Fruit fly (Drosophila melanogaster) whole organism, embryonic: ENCODE measurements around the gene CG13060.

Experiments
- Bgb ChIP-seq: fragments of 200-800 bp; sonication (Bioruptor generic); IDR thresholded peaks from 2 replicates; pipeline ENCODE4 v1.3.6; 2022; ENCODE audit warnings: missing biosample characterization, missing genetic modification characterization; ENCODE audit not compliant: partially characterized antibody
- Blimp-1 ChIP-seq: fragments of 200-800 bp; sonication (Bioruptor generic); optimal IDR thresholded peaks from 3 replicates; lab custom pipeline; 2018; ENCODE audit warnings: missing biosample characterization, missing genetic modification characterization, mild to moderate bottlenecking, moderate library complexity, missing genetic modification reagents
- CG11456 ChIP-seq: fragments of 200-800 bp; sonication (Bioruptor generic); IDR thresholded peaks from 3 replicates; pipeline ENCODE4 v1.3.6; 2022; ENCODE audit warnings: missing biosample characterization, missing genetic modification characterization
- CG12236 ChIP-seq: fragments of 200-800 bp; sonication (Bioruptor generic); optimal IDR thresholded peaks from 2 replicates; lab custom pipeline; 2016; ENCODE audit warnings: missing biosample characterization, missing genetic modification characterization
- CG1233 ChIP-seq: fragments of 200-800 bp; sonication (Bioruptor generic); optimal IDR thresholded peaks from 4 replicates; lab custom pipeline; 2018; ENCODE audit warnings: missing biosample characterization, mild to moderate bottlenecking, missing genetic modification characterization
- CG12744 ChIP-seq: fragments of 200-800 bp; sonication (Bioruptor generic); optimal IDR thresholded peaks from 2 replicates; lab custom pipeline; 2016; ENCODE audit warnings: missing biosample characterization, missing genetic modification characterization
- CG17829 ChIP-seq: fragments of 200-800 bp; optimal IDR thresholded peaks from 2 replicates; lab custom pipeline; 2019; ENCODE audit warnings: missing biosample characterization, mild to moderate bottlenecking, missing genetic modification characterization, moderate library complexity
- CG17912 ChIP-seq: fragments of 200-800 bp; sonication (Bioruptor generic); optimal IDR thresholded peaks from 2 replicates; lab custom pipeline; 2018; ENCODE audit warnings: missing biosample characterization, mild to moderate bottlenecking, missing genetic modification characterization
- CG3407 ChIP-seq: fragments of 200-800 bp; sonication (Bioruptor generic); optimal IDR thresholded peaks from 2 replicates; lab custom pipeline; 2018; ENCODE audit warnings: missing biosample characterization, mild to moderate bottlenecking, missing genetic modification characterization
- CG4282 ChIP-seq: fragments of 200-800 bp; sonication (Bioruptor generic); optimal IDR thresholded peaks from 2 replicates; lab custom pipeline; 2016; ENCODE audit warnings: missing biosample characterization, missing genetic modification characterization
- CG4820 ChIP-seq: fragments of 200-800 bp; sonication (Bioruptor generic); optimal IDR thresholded peaks from 3 replicates; lab custom pipeline; 2016; ENCODE audit warnings: missing biosample characterization, missing genetic modification characterization
- CG4854 ChIP-seq: fragments of 200-800 bp; sonication (Bioruptor generic); optimal IDR thresholded peaks from 2 replicates; lab custom pipeline; 2016; ENCODE audit warnings: missing biosample characterization, missing genetic modification characterization, inconsistent platforms
- CG8944 ChIP-seq: fragments of 200-800 bp; sonication (Bioruptor generic); optimal IDR thresholded peaks from 3 replicates; lab custom pipeline; 2016; ENCODE audit warnings: missing biosample characterization, missing genetic modification characterization
- Deaf1 ChIP-seq: fragments of 200-800 bp; optimal IDR thresholded peaks from 3 replicates; lab custom pipeline; 2019; ENCODE audit warnings: missing biosample characterization, mild to moderate bottlenecking, missing genetic modification characterization, moderate library complexity
- Dref ChIP-seq: fragments of 200-800 bp; sonication (Bioruptor generic); IDR thresholded peaks from 2 replicates; pipeline ENCODE4 v1.3.6; 2022; ENCODE audit warnings: missing biosample characterization, missing genetic modification characterization
- Elba2 ChIP-seq: fragments of 200-800 bp; sonication (Bioruptor generic); optimal IDR thresholded peaks from 3 replicates; lab custom pipeline; 2016; ENCODE audit warnings: missing biosample characterization, missing genetic modification characterization
- Ets65A ChIP-seq: fragments of 200-800 bp; sonication (Bioruptor generic); peaks from one replicate; lab custom pipeline; 2016; ENCODE audit warnings: missing biosample characterization, missing genetic modification characterization
- Fer3 ChIP-seq: fragments of 200-800 bp; sonication (Bioruptor generic); optimal IDR thresholded peaks from 2 replicates; lab custom pipeline; 2018; ENCODE audit warnings: missing biosample characterization, mild to moderate bottlenecking, missing genetic modification characterization, moderate library complexity
- Hand ChIP-seq: fragments of 200-800 bp; sonication (Bioruptor generic); optimal IDR thresholded peaks from 2 replicates; lab custom pipeline; 2017; ENCODE audit warnings: mild to moderate bottlenecking, missing biosample characterization, missing genetic modification reagents, missing genetic modification characterization
- Hey ChIP-seq: fragments of 200-800 bp; sonication (Bioruptor generic); optimal IDR thresholded peaks from 3 replicates; lab custom pipeline; 2018; ENCODE audit warnings: missing biosample characterization, mild to moderate bottlenecking, missing genetic modification characterization
- Scr ChIP-seq: fragments of 200-800 bp; sonication (Bioruptor generic); IDR thresholded peaks from 2 replicates; pipeline ENCODE4 v1.3.6; 2022; ENCODE audit warnings: missing biosample characterization, missing genetic modification characterization; ENCODE audit not compliant: partially characterized antibody
- Ssrp ChIP-seq: fragments of 200-800 bp; sonication (Bioruptor generic); optimal IDR thresholded peaks from 2 replicates; lab custom pipeline; 2018; ENCODE audit warnings: missing biosample characterization, mild to moderate bottlenecking, missing genetic modification characterization, moderate library complexity
- ase ChIP-seq: fragments of 200-800 bp; sonication (Bioruptor generic); IDR thresholded peaks from 3 replicates; pipeline ENCODE4 v1.3.6; 2022; ENCODE audit warnings: missing biosample characterization, missing genetic modification characterization
- chinmo ChIP-seq: fragments of 200-800 bp; sonication (Bioruptor generic); IDR thresholded peaks from 4 replicates; pipeline ENCODE4 v1.3.6; 2022; ENCODE audit warnings: missing biosample characterization, missing genetic modification characterization; ENCODE audit not compliant: partially characterized antibody
- corto ChIP-seq: fragments of 200-800 bp; sonication (Bioruptor generic); optimal IDR thresholded peaks from 2 replicates; lab custom pipeline; 2016; ENCODE audit warnings: missing biosample characterization, mild to moderate bottlenecking, missing genetic modification characterization, moderate library complexity
- dmrt11E ChIP-seq: fragments of 200-800 bp; sonication (Bioruptor generic); optimal IDR thresholded peaks from 3 replicates; lab custom pipeline; 2018; ENCODE audit warnings: missing biosample characterization, mild to moderate bottlenecking, missing genetic modification characterization, moderate library complexity
- dpn ChIP-seq, 2 experiments: fragments of 200-800 bp; sonication (Bioruptor generic); optimal IDR thresholded peaks; 3 replicates each; lab custom pipeline; 2016; ENCODE audit warnings: missing biosample characterization in 2 of 2, missing genetic modification characterization in 2 of 2
- ems ChIP-seq: fragments of 200-800 bp; sonication (Bioruptor generic); optimal IDR thresholded peaks from 3 replicates; lab custom pipeline; 2016; ENCODE audit warnings: missing biosample characterization, missing genetic modification characterization
- ewg ChIP-seq: fragments of 200-800 bp; sonication (Bioruptor generic); optimal IDR thresholded peaks from 3 replicates; lab custom pipeline; 2017; ENCODE audit warnings: mild to moderate bottlenecking, missing biosample characterization, missing genetic modification reagents, missing genetic modification characterization
- kay ChIP-seq: fragments of 200-800 bp; sonication (Bioruptor generic); optimal IDR thresholded peaks from 2 replicates; lab custom pipeline; 2016; ENCODE audit warnings: missing biosample characterization, missing genetic modification characterization
- klu ChIP-seq: fragments of 200-800 bp; sonication (Bioruptor generic); IDR thresholded peaks from 2 replicates; pipeline ENCODE4 v1.3.6; 2022; ENCODE audit warnings: missing biosample characterization, missing genetic modification characterization
- lola ChIP-seq, 3 experiments: fragments of >200 bp in 2 of 3; fragments of 200-800 bp in 1 of 3; sonication (Bioruptor generic) in 1 of 3; optimal IDR thresholded peaks; 2 replicates each; lab custom pipeline; 2017 to 2019; ENCODE audit warnings: missing biosample characterization in 3 of 3, missing genetic modification characterization in 3 of 3, mild to moderate bottlenecking in 1 of 3, moderate library complexity in 1 of 3
- pros ChIP-seq: fragments of 200-800 bp; sonication (Bioruptor generic); optimal IDR thresholded peaks from 3 replicates; lab custom pipeline; 2019; ENCODE audit warnings: missing biosample characterization, mild to moderate bottlenecking, missing genetic modification characterization, moderate library complexity
- rib ChIP-seq: fragments of 200-800 bp; sonication (Bioruptor generic); IDR thresholded peaks from 2 replicates; pipeline ENCODE4 v1.3.6; 2022; ENCODE audit warnings: missing biosample characterization, missing genetic modification characterization
- run ChIP-seq: fragments of 200-800 bp; sonication (Bioruptor generic); optimal IDR thresholded peaks from 3 replicates; lab custom pipeline; 2018; ENCODE audit warnings: missing biosample characterization, mild to moderate bottlenecking, missing genetic modification characterization
- sens ChIP-seq: fragments of 200-800 bp; sonication (Bioruptor generic); peaks from one replicate; lab custom pipeline; 2016; ENCODE audit warnings: missing biosample characterization, missing genetic modification characterization
- tll ChIP-seq, 2 experiments: fragments of 200-800 bp in 1 of 2; fragments of >200 bp in 1 of 2; sonication (Bioruptor generic) in 1 of 2; optimal IDR thresholded peaks; 2 replicates each; lab custom pipeline; 2017 to 2019; ENCODE audit warnings: missing biosample characterization in 2 of 2, missing genetic modification characterization in 2 of 2, mild to moderate bottlenecking in 1 of 2, moderate library complexity in 1 of 2
- vvl ChIP-seq: fragments of 200-800 bp; sonication (Bioruptor generic); IDR thresholded peaks from 2 replicates; pipeline ENCODE4 v1.3.6; 2022; ENCODE audit warnings: missing biosample characterization, missing genetic modification characterization

CG13060 gene

dm6 chr3L:16319399-16319906, at the start of gene CG13060, which contains the start of gene CG13041:
CG13060 (plus strand) TSS chr3L:16319856.
CG13041 (minus strand) TSS chr3L:16319526.
- TF ChIP-seq kay (GFP tag; lab: Kevin White, UChicago): no peak
- TF ChIP-seq chinmo (GFP tag; lab: Robert Waterston, UW): 0 out of 4 replicates have a peak, but pooled peaks have one; percentile 61
- TF ChIP-seq Deaf1 (tag; lab: Kevin White, UChicago): peak; percentile 68

- TF ChIP-seq ems (GFP tag; lab: Kevin White, UChicago) (no peak), Ssrp (tag; lab: Kevin White, UChicago) (no peak), Blimp-1 (GFP tag; lab: Kevin White, UChicago) (peak; percentile 80), vvl (GFP tag; lab: Robert Waterston, UW) (peak; percentile 25; the same call in 1 of the 2 replicates), klu (GFP tag; lab: Robert Waterston, UW) (no peak), CG1233 (GFP tag; lab: Kevin White, UChicago) (no peak)
- TF ChIP-seq, all 482 proteins: peak for 2
These were observed 48.8 kb upstream of the CG13060 start, which contains the start of the genes CG34248 and CG13067 for dm6 chr3L:16270802-16271332. CG34248 (minus strand) TSS chr3L:16270902. CG13067 (plus strand) TSS chr3L:16271282.

DNA sequence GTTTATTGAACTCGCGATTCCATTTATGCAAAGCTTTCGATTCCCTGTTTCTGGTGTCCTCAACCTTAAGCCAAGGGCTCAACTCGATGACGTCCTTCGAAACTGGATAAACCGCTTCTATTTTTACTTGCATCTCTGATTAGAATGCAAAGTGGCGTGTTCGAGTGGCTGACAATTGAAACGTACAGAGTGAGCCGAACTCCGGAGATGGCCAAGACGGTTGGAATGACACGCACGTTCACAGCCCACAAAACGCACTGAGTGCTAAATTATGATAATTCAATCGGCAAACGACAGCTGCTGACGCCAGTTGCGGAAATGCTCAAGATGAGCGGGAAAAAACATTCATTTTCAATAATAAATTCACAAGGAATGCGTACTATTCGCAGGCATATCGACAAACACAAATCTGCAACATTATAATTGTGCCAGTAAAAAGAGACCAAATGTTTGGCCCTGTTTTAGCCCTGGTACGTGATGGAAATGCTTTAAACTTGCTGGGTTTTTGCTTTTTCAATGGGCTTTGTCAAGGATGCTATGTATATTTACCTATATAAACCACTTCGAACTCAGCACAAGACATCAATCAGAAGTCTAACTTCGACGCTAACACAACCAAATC, 47.2 kb upstream of the CG13060 start, which contains the start of gene CG13066:
Gene CG13066, plus strand, starts transcription at position 572 of the 622 bp plus-strand sequence.
- TF ChIP-seq vvl (GFP tag; lab: Robert Waterston, UW) (peak; percentile 37; the same call in 1 of the 2 replicates), dpn (GFP tag; optimal IDR thresholded peaks at IDR 0.05; lab: Kevin White, UChicago) (no peak), Hey (tag; lab: Kevin White, UChicago) (no peak), corto (GFP tag; lab: Kevin White, UChicago) (no peak), Fer3 (tag; lab: Kevin White, UChicago) (no peak), CG12744 (GFP tag; lab: Kevin White, UChicago) (no peak), CG4820 (GFP tag; lab: Kevin White, UChicago) (no peak), sens (GFP tag; lab: Kevin White, UChicago) (peak; percentile 52), ase (GFP tag; lab: Robert Waterston, UW) (no peak), CG3407 (no peak), chinmo (GFP tag; lab: Robert Waterston, UW) (0 out of 4 replicates have a peak, but pooled peaks have one; percentile 48)

dm6 chr3L:16275391-16276017, 44.2 kb upstream of the CG13060 start:
- 0 out of 2 replicates have a peak, but pooled peaks have one; percentile 9 for TF ChIP-seq Dref
- no peak for TF ChIP-seq pros (GFP tag; lab: Kevin White, UChicago)
- no peak for TF ChIP-seq Bgb (GFP tag; lab: Robert Waterston, UW)
- no peak for TF ChIP-seq CG4282 (GFP tag; lab: Kevin White, UChicago)
- peak; percentile 11 for TF ChIP-seq Ets65A (GFP tag; lab: Kevin White, UChicago)
- no peak for TF ChIP-seq CG11456 (GFP tag; lab: Robert Waterston, UW)
- no peak for TF ChIP-seq Hand
- TF ChIP-seq CG12236: no peak

- TF ChIP-seq run (tag; lab: Kevin White, UChicago): no peak
- no peak for TF ChIP-seq ewg (GFP tag; lab: Kevin White, UChicago)
- no peak for TF ChIP-seq Scr (GFP tag; lab: Robert Waterston, UW)
- TF ChIP-seq CG8944: no peak
- no peak for TF ChIP-seq dpn (GFP tag; optimal IDR thresholded peaks at IDR 0.05; lab: Kevin White, UChicago)
- TF ChIP-seq CG17912 (GFP tag; lab: Kevin White, UChicago): no peak
- TF ChIP-seq rib (GFP tag; lab: Robert Waterston, UW): no peak
- TF ChIP-seq Elba2: no peak
- no peak for TF ChIP-seq sens (GFP tag; lab: Kevin White, UChicago)
- TF ChIP-seq dmrt11E (tag; lab: Kevin White, UChicago): no peak
- no peak for TF ChIP-seq CG17829 (tag; lab: Kevin White, UChicago)
- no peak for TF ChIP-seq tll (GFP tag; optimal IDR thresholded peaks at IDR 0.05; lab: Kevin White, UChicago)
- no peak for TF ChIP-seq ems (GFP tag; lab: Kevin White, UChicago)
- TF ChIP-seq CG4854: no peak
- TF ChIP-seq lola (GFP tag; optimal IDR thresholded peaks at IDR 0.05; lab: Kevin White, UChicago): no peak
These were observed 42.5 kb upstream of the CG13060 start, which contains the start of gene CG13065 for dm6 chr3L:16277135-16277534. CG13065 (plus strand) TSS chr3L:16277435.
